Fruit fly (Drosophila melanogaster): Measurements from ENCODE around the gene myd.

The myd gene

dm6 chr3R:19162135-19162616, 18.3 kb upstream of the myd start, which contains the start of the genes CG42359 and Nsun5:
CG42359 (minus strand) TSS chr3R:19162300.
Nsun5 (minus strand) TSS chr3R:19162300.
- TF ChIP-seq Bgb (GFP tag; IDR thresholded peaks at IDR 0.05; ENCODE audit: partially characterized antibody) (peak; percentile 91), fru (optimal IDR thresholded peaks at IDR 0.05) (no peak), Stat92E (GFP tag; optimal IDR thresholded peaks at IDR 0.05) (peak in 1 of 3 experiments; percentile 66), hbn (GFP tag; IDR thresholded peaks at IDR 0.05; ENCODE audit: partially characterized antibody) (peak; percentile 96), Usf (GFP tag; optimal IDR thresholded peaks at IDR 0.05) (peak; percentile 84), CG2116 (GFP tag; optimal IDR thresholded peaks at IDR 0.05) (peak; percentile 92), corto (GFP tag; optimal IDR thresholded peaks at IDR 0.05) (peak; percentile 26), ssp (GFP tag; IDR thresholded peaks at IDR 0.05) (peak; percentile 81), CG3838 (GFP tag; optimal IDR thresholded peaks at IDR 0.05) (peak; percentile 79), CG34224 (GFP tag; IDR thresholded peaks at IDR 0.05; ENCODE audit: partially characterized antibody) (peak; percentile 93), jigr1 (GFP tag; IDR thresholded peaks at IDR 0.05) (peak; percentile 51; the same call in 2 of the 3 replicates), Camta (GFP tag; optimal IDR thresholded peaks at IDR 0.05) (peak; percentile 88), crp (GFP tag; optimal IDR thresholded peaks at IDR 0.05) (peak in 1 of 2 experiments; percentile 59), ranshi (GFP tag; IDR thresholded peaks at IDR 0.05) (peak; percentile 87), slou (GFP tag; optimal IDR thresholded peaks at IDR 0.05) (peak; percentile 79), nmo (GFP tag; optimal IDR thresholded peaks at IDR 0.05) (peak; percentile 92), CG18476 (GFP tag; optimal IDR thresholded peaks at IDR 0.05) (peak; percentile 90), dysf (GFP tag; IDR thresholded peaks at IDR 0.05) (peak; percentile 87), CG6765 (GFP tag; optimal IDR thresholded peaks at IDR 0.05) (peak; percentile 65), NC2β (GFP tag; optimal IDR thresholded peaks at IDR 0.05) (peak; percentile 91), ind (GFP tag; optimal IDR thresholded peaks at IDR 0.05) (peak; percentile 92), yki (optimal IDR thresholded peaks at IDR 0.05) (no peak), CG7745 (tag; optimal IDR thresholded peaks at IDR 0.05) (peak; percentile 26), CG9609 (GFP tag; optimal IDR thresholded peaks at IDR 0.05) (peak; percentile 93), Doc2 (GFP tag; IDR thresholded peaks at IDR 0.05) (0 out of 2 replicates have a peak, but pooled peaks have one; percentile 32), Blimp-1 (GFP tag; optimal IDR thresholded peaks at IDR 0.05) (peak; percentile 89), CG12071 (GFP tag; optimal IDR thresholded peaks at IDR 0.05) (peak; percentile 85), CG6254 (GFP tag; optimal IDR thresholded peaks at IDR 0.05) (peak; percentile 83), pros (GFP tag; optimal IDR thresholded peaks at IDR 0.05) (no peak), esg (GFP tag; conservative IDR thresholded peaks at IDR 0.05) (peak; percentile 85), cg (GFP tag; optimal IDR thresholded peaks at IDR 0.05) (peak; percentile 85), CG2889 (GFP tag; IDR thresholded peaks at IDR 0.05) (peak; percentile 77), CG12391 (tag; optimal IDR thresholded peaks at IDR 0.05) (peak; percentile 96), CG5180 (GFP tag; optimal IDR thresholded peaks at IDR 0.05) (no peak), CG8281 (tag; optimal IDR thresholded peaks at IDR 0.05) (peak; percentile 47), CG12659 (GFP tag; optimal IDR thresholded peaks at IDR 0.05) (peak; percentile 92), mld (GFP tag; IDR thresholded peaks at IDR 0.05; ENCODE audit: partially characterized antibody) (peak; percentile 75; the same call in 2 of the 3 replicates), Gsc (GFP tag; IDR thresholded peaks at IDR 0.05) (no peak; the same call in 1 of the 2 replicates), run (tag; optimal IDR thresholded peaks at IDR 0.05) (peak; percentile 76), tup (GFP tag; optimal IDR thresholded peaks at IDR 0.05) (peak; percentile 67), sens-2 (GFP tag; IDR thresholded peaks at IDR 0.05) (peak; percentile 80), br (optimal IDR thresholded peaks at IDR 0.05) (no peak), CG7987 (GFP tag; optimal IDR thresholded peaks at IDR 0.05) (peak; percentile 87), CG1832 (GFP tag; optimal IDR thresholded peaks at IDR 0.05) (no peak), CG14050 (GFP tag; IDR thresholded peaks at IDR 0.05) (peak; percentile 83), Hsf (GFP tag; optimal IDR thresholded peaks at IDR 0.05) (peak; percentile 95), BtbVII (GFP tag; optimal IDR thresholded peaks at IDR 0.05) (peak; percentile 79), CG6683 (GFP tag; optimal IDR thresholded peaks at IDR 0.05) (peak; percentile 71), CG10147 (GFP tag; optimal IDR thresholded peaks at IDR 0.05) (peak; percentile 85), CG11456 (GFP tag; IDR thresholded peaks at IDR 0.05) (peak; percentile 91)
